Fruit fly (Drosophila melanogaster) whole organism, embryonic: Measurements from ENCODE around the gene Nos.

Experiments used
- Awh ChIP-seq: fragments of 200-800 bp; sonication (Bioruptor generic); IDR thresholded peaks from 2 replicates; pipeline ENCODE4, ENCODE4 v1.3.6; 2022; ENCODE audit warnings: missing biosample characterization, missing genetic modification characterization
- CG1024 ChIP-seq: fragments of 200-800 bp; sonication (Bioruptor generic); IDR thresholded peaks from 2 replicates; pipeline ENCODE4 v1.3.6; 2022; ENCODE audit warnings: missing biosample characterization, missing genetic modification characterization
- CG11093 ChIP-seq: fragments of 200-800 bp; sonication (Bioruptor generic); IDR thresholded peaks from 3 replicates; pipeline ENCODE4 v1.3.6; 2022; ENCODE audit warnings: missing biosample characterization, missing genetic modification characterization
- CG11247 ChIP-seq: fragments of 200-800 bp; sonication (Bioruptor generic); IDR thresholded peaks from 2 replicates; pipeline ENCODE4 v1.3.6; 2022; ENCODE audit warnings: missing biosample characterization, missing genetic modification characterization
- CG13624 ChIP-seq: fragments of 200-800 bp; sonication (Bioruptor generic); optimal IDR thresholded peaks from 2 replicates; lab custom pipeline; 2016; ENCODE audit warnings: missing biosample characterization, missing genetic modification characterization
- CG14441 ChIP-seq: fragments of 200-800 bp; sonication (Bioruptor generic); IDR thresholded peaks from 2 replicates; pipeline ENCODE4 v1.3.6; 2022; ENCODE audit warnings: missing biosample characterization, missing genetic modification characterization
- CG15011 ChIP-seq: fragments of 200-800 bp; sonication (Bioruptor generic); optimal IDR thresholded peaks from 3 replicates; lab custom pipeline; 2018; ENCODE audit warnings: missing biosample characterization, mild to moderate bottlenecking, missing genetic modification characterization
- CG17186 ChIP-seq: fragments of 200-800 bp; sonication (Bioruptor generic); optimal IDR thresholded peaks from 3 replicates; lab custom pipeline; 2017; ENCODE audit warnings: missing biosample characterization, missing genetic modification reagents, missing genetic modification characterization
- CG4282 ChIP-seq: fragments of 200-800 bp; sonication (Bioruptor generic); optimal IDR thresholded peaks from 2 replicates; lab custom pipeline; 2016; ENCODE audit warnings: missing biosample characterization, missing genetic modification characterization
- CG7745 ChIP-seq: fragments of 200-800 bp; sonication (Bioruptor generic); optimal IDR thresholded peaks from 2 replicates; lab custom pipeline; 2018; ENCODE audit warnings: missing biosample characterization, mild to moderate bottlenecking, missing genetic modification characterization, moderate library complexity
- CG7963 ChIP-seq: fragments of 200-800 bp; sonication (Bioruptor generic); IDR thresholded peaks from 3 replicates; pipeline ENCODE4 v1.3.6; 2022; ENCODE audit warnings: missing biosample characterization, missing genetic modification characterization; ENCODE audit not compliant: partially characterized antibody
- CG8944 ChIP-seq: fragments of 200-800 bp; sonication (Bioruptor generic); optimal IDR thresholded peaks from 3 replicates; lab custom pipeline; 2016; ENCODE audit warnings: missing biosample characterization, missing genetic modification characterization
- CG9797 ChIP-seq: fragments of 200-800 bp; sonication (Bioruptor generic); optimal IDR thresholded peaks from 3 replicates; lab custom pipeline; 2018; ENCODE audit warnings: missing biosample characterization, mild to moderate bottlenecking, missing genetic modification characterization
- Deaf1 ChIP-seq: fragments of 200-800 bp; optimal IDR thresholded peaks from 3 replicates; lab custom pipeline; 2019; ENCODE audit warnings: missing biosample characterization, mild to moderate bottlenecking, missing genetic modification characterization, moderate library complexity
- Ets65A ChIP-seq: fragments of 200-800 bp; sonication (Bioruptor generic); peaks from one replicate; lab custom pipeline; 2016; ENCODE audit warnings: missing biosample characterization, missing genetic modification characterization
- Lhr ChIP-seq: fragments of 200-800 bp; sonication (Bioruptor generic); optimal IDR thresholded peaks from 3 replicates; lab custom pipeline; 2017; ENCODE audit warnings: mild to moderate bottlenecking, missing biosample characterization, missing genetic modification reagents, missing genetic modification characterization
- Mrtf ChIP-seq: fragments of 200-800 bp; sonication (Bioruptor generic); IDR thresholded peaks from 3 replicates; pipeline ENCODE4 v1.3.6; 2022; ENCODE audit warnings: missing biosample characterization, missing genetic modification characterization
- Nf-YA ChIP-seq: fragments of 200-800 bp; sonication (Bioruptor generic); IDR thresholded peaks from 2 replicates; pipeline ENCODE4 v1.3.6; 2022; ENCODE audit warnings: missing biosample characterization, missing genetic modification characterization
- Nf-YB ChIP-seq: fragments of 200-800 bp; sonication (Bioruptor generic); optimal IDR thresholded peaks from 3 replicates; lab custom pipeline; 2019; ENCODE audit warnings: missing biosample characterization, mild to moderate bottlenecking, missing genetic modification characterization, moderate library complexity
- Oli ChIP-seq: fragments of 200-800 bp; sonication (Bioruptor generic); optimal IDR thresholded peaks from 2 replicates; lab custom pipeline; 2018; ENCODE audit warnings: missing biosample characterization, mild to moderate bottlenecking, missing genetic modification characterization, moderate library complexity
- Tbp ChIP-seq: fragments of >200 bp; optimal IDR thresholded peaks from 2 replicates; lab custom pipeline; 2018; ENCODE audit warnings: missing biosample characterization, missing genetic modification characterization
- ac ChIP-seq: fragments of 200-800 bp; sonication (Bioruptor generic); optimal IDR thresholded peaks from 3 replicates; lab custom pipeline; 2017; ENCODE audit warnings: missing biosample characterization, mild to moderate bottlenecking, missing genetic modification characterization
- amos ChIP-seq: fragments of 200-800 bp; sonication (Bioruptor generic); IDR thresholded peaks from 2 replicates; pipeline ENCODE4 v1.3.6; 2022; ENCODE audit warnings: missing biosample characterization, missing genetic modification characterization; ENCODE audit not compliant: partially characterized antibody
- btn ChIP-seq: fragments of 200-800 bp; sonication (Bioruptor generic); optimal IDR thresholded peaks from 2 replicates; lab custom pipeline; 2016; ENCODE audit warnings: missing biosample characterization, missing genetic modification characterization
- chif ChIP-seq, 2 experiments: fragments of 200-800 bp; sonication (Bioruptor generic); optimal IDR thresholded peaks; 3 replicates each; lab custom pipeline; 2016; ENCODE audit warnings: missing biosample characterization in 2 of 2, missing genetic modification characterization in 2 of 2
- cwo ChIP-seq: fragments of 200-800 bp; sonication (Bioruptor generic); optimal IDR thresholded peaks from 3 replicates; lab custom pipeline; 2017; ENCODE audit warnings: missing biosample characterization, missing genetic modification characterization, mild to moderate bottlenecking, moderate library complexity, missing genetic modification reagents
- dan ChIP-seq: fragments of 200-800 bp; sonication (Bioruptor generic); IDR thresholded peaks from 2 replicates; pipeline ENCODE4 v1.3.6; 2022; ENCODE audit warnings: missing biosample characterization, missing genetic modification characterization
- disco-r ChIP-seq: fragments of 200-800 bp; sonication (Bioruptor generic); optimal IDR thresholded peaks from 2 replicates; lab custom pipeline; 2016; ENCODE audit warnings: missing biosample characterization, missing genetic modification characterization
- dmrt11E ChIP-seq: fragments of 200-800 bp; sonication (Bioruptor generic); optimal IDR thresholded peaks from 3 replicates; lab custom pipeline; 2018; ENCODE audit warnings: missing biosample characterization, mild to moderate bottlenecking, missing genetic modification characterization, moderate library complexity
- ewg ChIP-seq: fragments of 200-800 bp; sonication (Bioruptor generic); optimal IDR thresholded peaks from 3 replicates; lab custom pipeline; 2017; ENCODE audit warnings: mild to moderate bottlenecking, missing biosample characterization, missing genetic modification reagents, missing genetic modification characterization
- eyg ChIP-seq: fragments of 200-800 bp; sonication (Bioruptor generic); optimal IDR thresholded peaks from 3 replicates; lab custom pipeline; 2016; ENCODE audit warnings: missing biosample characterization, missing genetic modification characterization
- kah ChIP-seq: fragments of 200-800 bp; sonication (Bioruptor generic); optimal IDR thresholded peaks from 2 replicates; lab custom pipeline; 2018; ENCODE audit warnings: missing biosample characterization, mild to moderate bottlenecking, missing genetic modification characterization
- klu ChIP-seq: fragments of 200-800 bp; sonication (Bioruptor generic); IDR thresholded peaks from 2 replicates; pipeline ENCODE4 v1.3.6; 2022; ENCODE audit warnings: missing biosample characterization, missing genetic modification characterization
- mirr ChIP-seq: fragments of 200-800 bp; sonication (Bioruptor generic); optimal IDR thresholded peaks from 3 replicates; lab custom pipeline; 2018; ENCODE audit warnings: missing biosample characterization, mild to moderate bottlenecking, missing genetic modification characterization
- nom ChIP-seq: fragments of 200-800 bp; sonication (Bioruptor generic); optimal IDR thresholded peaks from 2 replicates; lab custom pipeline; 2017; ENCODE audit warnings: missing biosample characterization, missing genetic modification characterization, mild to moderate bottlenecking, moderate library complexity, missing genetic modification reagents
- oc ChIP-seq: fragments of 200-800 bp; sonication (Bioruptor generic); optimal IDR thresholded peaks from 2 replicates; lab custom pipeline; 2018; ENCODE audit warnings: missing biosample characterization, mild to moderate bottlenecking, missing genetic modification characterization, moderate library complexity
- odd ChIP-seq: fragments of 200-800 bp; sonication (Bioruptor generic); optimal IDR thresholded peaks from 2 replicates; lab custom pipeline; 2017; ENCODE audit warnings: missing biosample characterization, mild to moderate bottlenecking, missing genetic modification characterization
- p53 ChIP-seq: fragments of 200-800 bp; sonication (Bioruptor generic); optimal IDR thresholded peaks from 2 replicates; lab custom pipeline; 2016; ENCODE audit warnings: missing biosample characterization, missing genetic modification characterization
- pan ChIP-seq, 4 experiments: fragments of >200 bp in 3 of 4; fragments of 200-800 bp in 1 of 4; sonication (Bioruptor generic) in 1 of 4; optimal IDR thresholded peaks in 3 of 4; IDR thresholded peaks in 1 of 4; 2 replicates each; pipeline versions ENCODE4 v1.3.6 to Lab custom; 2017 to 2022; ENCODE audit warnings: missing biosample characterization in 2 of 4, missing genetic modification characterization in 2 of 4, mixed read lengths in 1 of 4
- rib ChIP-seq: fragments of 200-800 bp; sonication (Bioruptor generic); IDR thresholded peaks from 2 replicates; pipeline ENCODE4 v1.3.6; 2022; ENCODE audit warnings: missing biosample characterization, missing genetic modification characterization
- sd ChIP-seq: fragments of 200-800 bp; sonication (Bioruptor generic); optimal IDR thresholded peaks from 3 replicates; lab custom pipeline; 2018; ENCODE audit warnings: missing biosample characterization, mild to moderate bottlenecking, missing genetic modification characterization, moderate library complexity
- sens ChIP-seq: fragments of 200-800 bp; sonication (Bioruptor generic); peaks from one replicate; lab custom pipeline; 2016; ENCODE audit warnings: missing biosample characterization, missing genetic modification characterization
- sens-2 ChIP-seq: fragments of 200-800 bp; sonication (Bioruptor generic); IDR thresholded peaks from 2 replicates; pipeline ENCODE4 v1.3.6; 2022; ENCODE audit warnings: missing biosample characterization, missing genetic modification characterization
- seq ChIP-seq: fragments of 200-800 bp; sonication (Bioruptor generic); IDR thresholded peaks from 2 replicates; pipeline ENCODE4 v1.3.6; 2022; ENCODE audit warnings: missing biosample characterization, missing genetic modification characterization
- sima ChIP-seq: fragments of 200-800 bp; sonication (Bioruptor generic); optimal IDR thresholded peaks from 2 replicates; lab custom pipeline; 2016; ENCODE audit warnings: missing biosample characterization, missing genetic modification characterization
- so ChIP-seq: fragments of 200-800 bp; sonication (Bioruptor generic); IDR thresholded peaks from 3 replicates; pipeline ENCODE4 v1.3.6; 2022; ENCODE audit warnings: missing biosample characterization, missing genetic modification characterization
- sqz ChIP-seq: fragments of 200-800 bp; sonication (Bioruptor generic); optimal IDR thresholded peaks from 3 replicates; lab custom pipeline; 2018; ENCODE audit warnings: missing biosample characterization, mild to moderate bottlenecking, missing genetic modification characterization
- trh ChIP-seq: fragments of 200-800 bp; sonication (Bioruptor generic); optimal IDR thresholded peaks from 2 replicates; lab custom pipeline; 2016; ENCODE audit warnings: missing biosample characterization, missing genetic modification characterization
- vvl ChIP-seq: fragments of 200-800 bp; sonication (Bioruptor generic); IDR thresholded peaks from 2 replicates; pipeline ENCODE4 v1.3.6; 2022; ENCODE audit warnings: missing biosample characterization, missing genetic modification characterization
- zfh2 ChIP-seq: fragments of 200-800 bp; sonication (Bioruptor generic); optimal IDR thresholded peaks from 2 replicates; lab custom pipeline; 2016; ENCODE audit warnings: missing biosample characterization, missing genetic modification characterization

Gene Nos

dm6 chr2L:10791343-10791742 is 46.0 kb downstream of the Nos start (continued):
- TF ChIP-seq CG8944 (GFP tag; lab: Kevin White, UChicago): no peak
- no peak for TF ChIP-seq Deaf1
- TF ChIP-seq ewg: no peak
- 0 out of 2 replicates have a peak, but pooled peaks have one; percentile 7 for TF ChIP-seq CG11247 (GFP tag; lab: Robert Waterston, UW)
- no peak for TF ChIP-seq disco-r (GFP tag; lab: Kevin White, UChicago)
- TF ChIP-seq CG14441 (GFP tag; lab: Robert Waterston, UW): no peak
- TF ChIP-seq Ets65A (GFP tag; lab: Kevin White, UChicago): peak; percentile 76
- no peak for TF ChIP-seq trh (GFP tag; lab: Kevin White, UChicago)
- TF ChIP-seq chif (GFP tag; optimal IDR thresholded peaks at IDR 0.05; lab: Kevin White, UChicago): no peak
- TF ChIP-seq mirr: no peak
- no peak for TF ChIP-seq zfh2 (GFP tag; lab: Kevin White, UChicago)

dm6 chr2L:10789922-10790321 is 47.4 kb downstream of the Nos start, which contains the start of gene CG31870:
TSS of gene CG31870 (plus strand) at chr2L:10790222.
- TF ChIP-seq Nf-YA (GFP tag; lab: Robert Waterston, UW) (no peak), kah (GFP tag; lab: Kevin White, UChicago) (no peak), CG9797 (GFP tag; lab: Kevin White, UChicago) (no peak), ac (GFP tag; lab: Kevin White, UChicago) (no peak), CG17186 (GFP tag; lab: Kevin White, UChicago) (no peak), btn (no peak), nom (no peak), pan (optimal IDR thresholded peaks at IDR 0.05; lab: Kevin White, UChicago) (no peak), pan (GFP tag; optimal IDR thresholded peaks at IDR 0.05 in 1 of 2, IDR thresholded peaks at IDR 0.05 in 1 of 2) (no peak), Mrtf (GFP tag; lab: Robert Waterston, UW) (no peak), klu (GFP tag; lab: Robert Waterston, UW) (no peak), amos (no peak), chif (GFP tag; optimal IDR thresholded peaks at IDR 0.05; lab: Kevin White, UChicago) (no peak), dmrt11E (no peak), odd (GFP tag; lab: Kevin White, UChicago) (no peak), sima (GFP tag; lab: Kevin White, UChicago) (no peak), CG4282 (GFP tag; lab: Kevin White, UChicago) (no peak), seq (GFP tag; lab: Robert Waterston, UW) (no peak), CG7963 (GFP tag; lab: Robert Waterston, UW) (no peak)

- TF ChIP-seq CG1024 (GFP tag; lab: Robert Waterston, UW): no peak
- TF ChIP-seq sd: peak; percentile 28
- no peak for TF ChIP-seq Oli
- no peak for TF ChIP-seq so
- no peak for TF ChIP-seq Tbp (GFP tag; lab: Kevin White, UChicago)
- no peak for TF ChIP-seq CG13624
- peak; percentile 20 for TF ChIP-seq sqz (GFP tag; lab: Kevin White, UChicago)
- TF ChIP-seq CG15011 (GFP tag; lab: Kevin White, UChicago): no peak
- TF ChIP-seq Awh (GFP tag; lab: Robert Waterston, UW): no peak
- TF ChIP-seq sens-2: no peak
- TF ChIP-seq CG11093 (GFP tag; lab: Robert Waterston, UW): no peak
- TF ChIP-seq sens (GFP tag; lab: Kevin White, UChicago): peak; percentile 27
- TF ChIP-seq vvl (GFP tag; lab: Robert Waterston, UW): peak; percentile 29; the same call in 1 of the 2 replicates
- no peak for TF ChIP-seq p53 (GFP tag; lab: Kevin White, UChicago)
- no peak for TF ChIP-seq CG7745 (tag; lab: Kevin White, UChicago)
- TF ChIP-seq dan: no peak
- peak; percentile 5 for TF ChIP-seq oc
- TF ChIP-seq Nf-YB (GFP tag; lab: Kevin White, UChicago): peak; percentile 34
- no peak for TF ChIP-seq rib (GFP tag; lab: Robert Waterston, UW)
- TF ChIP-seq Lhr (GFP tag; lab: Kevin White, UChicago): no peak
- TF ChIP-seq cwo (GFP tag; lab: Kevin White, UChicago): peak; percentile 46
- TF ChIP-seq eyg (GFP tag; lab: Kevin White, UChicago): no peak
Observed at dm6 chr2L:10781252-10781651, 56.1 kb downstream of the Nos start.
